Worm (Caenorhabditis elegans) whole organism, early embryonic: ENCODE results near the gene C37C3.2.

Experiments used
- B0310.2 ChIP-seq: sonication (generic microtip); optimal IDR thresholded peaks from 2 replicates; lab custom pipeline; 2016; ENCODE audit warnings: mild to moderate bottlenecking, missing genetic modification characterization, missing compliant biosample characterization
- F13C5.2 ChIP-seq: sonication (generic microtip); optimal IDR thresholded peaks from 2 replicates; lab custom pipeline; 2017; ENCODE audit warnings: mild to moderate bottlenecking, missing genetic modification characterization, inconsistent platforms, missing compliant biosample characterization
- aly-1 ChIP-seq: sonication (generic microtip); optimal IDR thresholded peaks from 2 replicates; lab custom pipeline; 2016; ENCODE audit warnings: missing genetic modification characterization, missing compliant biosample characterization
- ama-1 ChIP-seq: fragments of 150-350 bp; optimal IDR thresholded peaks from 2 replicates; lab custom pipeline; 2014
- ceh-13 ChIP-seq: fragments of 200-800 bp; sonication (Bioruptor generic); optimal IDR thresholded peaks from 2 replicates; lab custom pipeline; 2018; ENCODE audit warnings: mild to moderate bottlenecking, missing genetic modification characterization, missing compliant biosample characterization
- flt-1 ChIP-seq: fragments of 200-800 bp; sonication (Bioruptor generic); IDR thresholded peaks from 2 replicates; pipeline ENCODE4 v1.3.6; 2022; ENCODE audit warnings: missing genetic modification characterization, missing compliant biosample characterization
- hmbx-1 ChIP-seq: sonication (generic microtip); optimal IDR thresholded peaks from 2 replicates; lab custom pipeline; 2016; ENCODE audit warnings: mild to moderate bottlenecking, missing genetic modification characterization, missing compliant biosample characterization
- hmg-4 ChIP-seq: fragments of 200-800 bp; sonication (Bioruptor generic); optimal IDR thresholded peaks from 2 replicates; lab custom pipeline; 2018; ENCODE audit warnings: mild to moderate bottlenecking, missing genetic modification characterization, missing compliant biosample characterization
- hnd-1 ChIP-seq: sonication (generic microtip); optimal IDR thresholded peaks from 2 replicates; lab custom pipeline; 2016; ENCODE audit warnings: missing genetic modification characterization, missing compliant biosample characterization
- pes-1 ChIP-seq: fragments of 200-800 bp; sonication (Bioruptor generic); IDR thresholded peaks from 2 replicates; pipeline ENCODE4 v1.3.6; 2022; ENCODE audit warnings: missing genetic modification reagents, missing genetic modification characterization, missing compliant biosample characterization
- scrt-1 ChIP-seq: fragments of 200-800 bp; sonication (Bioruptor generic); IDR thresholded peaks from 2 replicates; pipeline ENCODE4 v1.3.6; 2022; ENCODE audit warnings: missing genetic modification characterization, missing compliant biosample characterization
- sea-1 ChIP-seq: fragments of 200-800 bp; sonication (Bioruptor generic); conservative IDR thresholded peaks from 2 replicates; pipeline ENCODE4 v1.3.6; 2022; ENCODE audit warnings: missing genetic modification characterization, missing compliant biosample characterization
- tbx-11 ChIP-seq: fragments of 200-800 bp; sonication (Bioruptor generic); IDR thresholded peaks from 2 replicates; pipeline ENCODE4 v1.3.6; 2022; ENCODE audit warnings: missing genetic modification characterization, missing compliant biosample characterization
- tbx-37 ChIP-seq: fragments of 200-800 bp; sonication (Bioruptor generic); conservative IDR thresholded peaks from 2 replicates; pipeline ENCODE4 v1.3.6; 2022; ENCODE audit warnings: missing genetic modification reagents, missing genetic modification characterization, missing compliant biosample characterization

ce11 chrV:7855382-7855994 lies at the start of gene C37C3.2:
- TF ChIP-seq tbx-11 (no peak), hnd-1 (no peak), sea-1 (GFP tag; lab: Robert Waterston, UW) (no peak), pes-1 (GFP tag; lab: Robert Waterston, UW) (no peak), B0310.2 (tag; lab: Kevin White, UChicago) (no peak), tbx-37 (GFP tag; lab: Robert Waterston, UW) (no peak), ama-1 (lab: Kevin White, UChicago) (no peak), flt-1 (no peak), scrt-1 (GFP tag; lab: Robert Waterston, UW) (no peak), F13C5.2 (no peak), ceh-13 (GFP tag; lab: Kevin White, UChicago) (no peak), hmbx-1 (tag; lab: Kevin White, UChicago) (no peak), aly-1 (tag; lab: Kevin White, UChicago) (no peak), hmg-4 (no peak)
